Fruit fly (Drosophila melanogaster): ENCODE results near the gene Nle.

- TF ChIP-seq CG6808 (GFP tag; optimal IDR thresholded peaks at IDR 0.05) (no peak), Smox (GFP tag; optimal IDR thresholded peaks at IDR 0.05) (no peak), Lpt (GFP tag; optimal IDR thresholded peaks at IDR 0.05) (no peak), Ets96B (tag; optimal IDR thresholded peaks at IDR 0.05) (no peak), dsx (GFP tag; optimal IDR thresholded peaks at IDR 0.05; ENCODE audit: poor library complexity, severe bottlenecking) (no peak), svp (GFP tag) (no peak), eg (GFP tag; IDR thresholded peaks at IDR 0.05) (no peak), CG15336 (GFP tag; IDR thresholded peaks at IDR 0.05) (no peak), CG34406 (GFP tag; optimal IDR thresholded peaks at IDR 0.05) (no peak), Sox102F (GFP tag; optimal IDR thresholded peaks at IDR 0.05) (no peak)
Observed at dm6 chr2L:559770-560567, 8.0 kb downstream of the Nle start, which contains the start of gene rempA.

All from whole organism, prepupa.